Worm (Caenorhabditis elegans) whole organism, L4 larva: Measurements from ENCODE around the gene lgc-47.

ENCODE experiments used
- ZK546.5 ChIP-seq, 2 experiments: sonication (generic microtip); optimal IDR thresholded peaks; 2 replicates each; lab custom pipeline; 2017; ENCODE audit warnings: missing biosample characterization in 2 of 2, missing genetic modification characterization in 2 of 2
- daf-16 ChIP-seq, 3 experiments: sonication (generic microtip); optimal IDR thresholded peaks; 2 replicates each; lab custom pipeline; 2016 to 2017; ENCODE audit warnings: missing genetic modification characterization in 3 of 3, missing genetic modification reagents in 3 of 3, mild to moderate bottlenecking in 2 of 3, missing compliant biosample characterization in 2 of 3, missing biosample characterization in 1 of 3, moderate library complexity in 1 of 3
- egl-27 ChIP-seq: sonication (generic microtip); optimal IDR thresholded peaks from 3 replicates; lab custom pipeline; 2017; ENCODE audit warnings: missing biosample characterization, missing genetic modification reagents, missing genetic modification characterization
- mxl-2 ChIP-seq: fragments of 200-800 bp; sonication (Bioruptor generic); conservative IDR thresholded peaks from 2 replicates; pipeline ENCODE4 v1.3.6; 2022; ENCODE audit warnings: missing genetic modification reagents, missing genetic modification characterization, missing compliant biosample characterization
- nhr-11 ChIP-seq: fragments of 150-350 bp; optimal IDR thresholded peaks from 2 replicates; lab custom pipeline; 2014; ENCODE audit warnings: missing biosample characterization, missing genetic modification characterization

DNA sequence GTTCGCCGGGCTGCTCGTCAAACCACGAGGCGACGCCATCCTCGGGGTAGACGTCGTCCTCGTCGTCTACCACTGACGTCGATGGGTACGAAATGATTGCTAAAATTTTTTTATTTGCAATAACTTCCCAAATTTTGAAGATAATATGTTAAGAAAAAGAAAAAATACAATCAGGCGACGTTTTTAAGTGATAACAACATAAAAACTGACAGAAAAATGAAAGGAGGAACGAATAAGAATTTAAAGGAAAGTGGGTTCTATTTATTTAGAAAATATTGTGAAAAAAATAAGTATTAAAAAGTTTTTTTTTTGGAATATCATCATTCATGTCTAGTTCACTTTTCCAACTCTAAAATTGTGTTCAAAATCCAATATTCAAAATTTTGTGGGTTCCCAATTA, 14.7 kb upstream of the lgc-47 start, which contains the start of gene dpy-22:
- no peak for TF ChIP-seq ZK546.5 (tag; optimal IDR thresholded peaks at IDR 0.05; lab: Kevin White, UChicago)
- no peak for TF ChIP-seq nhr-11
- TF ChIP-seq mxl-2 (GFP tag; lab: Robert Waterston, UW), result no peak
- no peak for TF ChIP-seq egl-27 (tag; lab: Kevin White, UChicago)
- no peak for TF ChIP-seq daf-16 (GFP tag; optimal IDR thresholded peaks at IDR 0.05; lab: Kevin White, UChicago)
- TF ChIP-seq daf-16 (tag; optimal IDR thresholded peaks at IDR 0.05; lab: Kevin White, UChicago), result no peak
